Fruit fly (Drosophila melanogaster): ENCODE data around the gene Prosalpha2.

dm6 chr3R:12395880-12396279, 35.2 kb upstream of the Prosalpha2 start, which contains the start of the genes CG10096 and CG10097:
- TF ChIP-seq Myc (optimal IDR thresholded peaks at IDR 0.05) (no peak), Dfd (GFP tag; optimal IDR thresholded peaks at IDR 0.05) (no peak), tai (GFP tag; optimal IDR thresholded peaks at IDR 0.05) (no peak), fru (GFP tag; optimal IDR thresholded peaks at IDR 0.05) (no peak), usp (GFP tag; optimal IDR thresholded peaks at IDR 0.05) (no peak), HLH106 (tag; optimal IDR thresholded peaks at IDR 0.05) (no peak), dsf (GFP tag; optimal IDR thresholded peaks at IDR 0.05; ENCODE audit: borderline replicate concordance) (no peak), sage (GFP tag; optimal IDR thresholded peaks at IDR 0.05) (no peak), foxo (GFP tag; optimal IDR thresholded peaks at IDR 0.05) (no peak), Jra (GFP tag; optimal IDR thresholded peaks at IDR 0.05) (no peak), h (GFP tag; optimal IDR thresholded peaks at IDR 0.05) (no peak)

Data from whole organism, wandering third instar larva.